Fruit fly (Drosophila melanogaster): ENCODE measurements around the gene ppk20.

dm6 chr3R:29717519-29717918 is 48.8 kb upstream of the ppk20 start:
- TF ChIP-seq EcR (GFP tag; optimal IDR thresholded peaks at IDR 0.05) (no peak), CG13204 (GFP tag; optimal IDR thresholded peaks at IDR 0.05) (no peak)
